Fruit fly (Drosophila melanogaster): ENCODE data around the gene CG2694.

The CG2694 gene

dm6 chrX:2698064-2698894 is 15.6 kb upstream of the CG2694 start, which contains the start of the genes Spg7 and Lint-O (continued):
- TF ChIP-seq her (GFP tag; optimal IDR thresholded peaks at IDR 0.05) = no peak
- no peak for TF ChIP-seq CG11696 (GFP tag; IDR thresholded peaks at IDR 0.05)
- peak; percentile 45 for TF ChIP-seq CG15514 (GFP tag; optimal IDR thresholded peaks at IDR 0.05)
- TF ChIP-seq unpg (GFP tag; optimal IDR thresholded peaks at IDR 0.05) = no peak
- TF ChIP-seq wek (GFP tag; optimal IDR thresholded peaks at IDR 0.05) = no peak
- TF ChIP-seq Stat92E (GFP tag; optimal IDR thresholded peaks at IDR 0.05) = no peak
- TF ChIP-seq CG11695 (GFP tag; IDR thresholded peaks at IDR 0.05) = no peak
- TF ChIP-seq CG13287 (GFP tag; IDR thresholded peaks at IDR 0.05; ENCODE audit: partially characterized antibody) = peak; percentile 77
- peak; percentile 82 for TF ChIP-seq CG6791 (GFP tag; IDR thresholded peaks at IDR 0.05; ENCODE audit: partially characterized antibody)
- TF ChIP-seq tio (GFP tag; optimal IDR thresholded peaks at IDR 0.05) = no peak
- no peak for TF ChIP-seq CG31224 (GFP tag; IDR thresholded peaks at IDR 0.05)
- TF ChIP-seq cwo (GFP tag; optimal IDR thresholded peaks at IDR 0.05) = no peak
- TF ChIP-seq CG9932 (GFP tag; IDR thresholded peaks at IDR 0.05) = no peak
- TF ChIP-seq zen2 (GFP tag; IDR thresholded peaks at IDR 0.05; ENCODE audit: partially characterized antibody) = peak; percentile 59
- no peak for TF ChIP-seq CG11504 (tag; optimal IDR thresholded peaks at IDR 0.05)
- TF ChIP-seq Xrp1 (GFP tag; IDR thresholded peaks at IDR 0.05) = no peak
- TF ChIP-seq CG5180 (GFP tag; optimal IDR thresholded peaks at IDR 0.05) = no peak
- TF ChIP-seq hb (GFP tag; IDR thresholded peaks at IDR 0.05; ENCODE audit: partially characterized antibody) = peak; percentile 66; the same call in 2 of the 3 replicates
- no peak for TF ChIP-seq eyg (GFP tag; optimal IDR thresholded peaks at IDR 0.05)
- peak; percentile 76 for TF ChIP-seq amos (GFP tag; IDR thresholded peaks at IDR 0.05; ENCODE audit: partially characterized antibody)
- TF ChIP-seq mirr (GFP tag; optimal IDR thresholded peaks at IDR 0.05) = no peak
- TF ChIP-seq inv (GFP tag; IDR thresholded peaks at IDR 0.05; ENCODE audit: partially characterized antibody) = peak; percentile 53
- peak; percentile 76 for TF ChIP-seq bbx (GFP tag; IDR thresholded peaks at IDR 0.05; ENCODE audit: partially characterized antibody)
- peak; percentile 32 for TF ChIP-seq CG14710 (tag; optimal IDR thresholded peaks at IDR 0.05)
- TF ChIP-seq sna (GFP tag; IDR thresholded peaks at IDR 0.05; ENCODE audit: partially characterized antibody) = peak; percentile 54; the same call in 1 of the 2 replicates
- TF ChIP-seq Ptx1 (GFP tag; IDR thresholded peaks at IDR 0.05) = no peak
- TF ChIP-seq Dll (GFP tag; IDR thresholded peaks at IDR 0.05; ENCODE audit: partially characterized antibody) = peak; percentile 74; the same call in 3 of the 4 replicates
- 0 out of 3 replicates have a peak, but pooled peaks have one; percentile 34 for TF ChIP-seq mld (GFP tag; IDR thresholded peaks at IDR 0.05; ENCODE audit: partially characterized antibody)
- TF ChIP-seq CG2116 (GFP tag; optimal IDR thresholded peaks at IDR 0.05) = peak; percentile 63
- TF ChIP-seq knrl (GFP tag; IDR thresholded peaks at IDR 0.05; ENCODE audit: partially characterized antibody) = peak; percentile 65; the same call in 2 of the 3 replicates
- no peak for TF ChIP-seq vfl (GFP tag; optimal IDR thresholded peaks at IDR 0.05)
- TF ChIP-seq HLH4C (GFP tag; IDR thresholded peaks at IDR 0.05; ENCODE audit: partially characterized antibody) = peak; percentile 70; the same call in 2 of the 3 replicates
- no peak for TF ChIP-seq Hsf (GFP tag; optimal IDR thresholded peaks at IDR 0.05)
- TF ChIP-seq Dek (tag; optimal IDR thresholded peaks at IDR 0.05) = no peak
- TF ChIP-seq sens (GFP tag) = peak; percentile 52
- TF ChIP-seq CG1647 (GFP tag; optimal IDR thresholded peaks at IDR 0.05) = no peak
- peak; percentile 36; the same call in 2 of the 3 replicates for TF ChIP-seq CG14860 (GFP tag; IDR thresholded peaks at IDR 0.05; ENCODE audit: partially characterized antibody)
- TF ChIP-seq CG13424 (tag; optimal IDR thresholded peaks at IDR 0.05) = no peak
- TF ChIP-seq CG7963 (GFP tag; IDR thresholded peaks at IDR 0.05; ENCODE audit: partially characterized antibody) = peak; percentile 74
- TF ChIP-seq MBD-R2 (GFP tag; IDR thresholded peaks at IDR 0.05) = peak; percentile 57; the same call in 1 of the 2 replicates
- TF ChIP-seq vnd (GFP tag; IDR thresholded peaks at IDR 0.05; ENCODE audit: partially characterized antibody) = peak; percentile 73
- no peak for TF ChIP-seq CG32532 (GFP tag; IDR thresholded peaks at IDR 0.05)
- no peak for TF ChIP-seq CG16863 (GFP tag; optimal IDR thresholded peaks at IDR 0.05)
- TF ChIP-seq Dref (GFP tag; IDR thresholded peaks at IDR 0.05) = peak; percentile 79
- no peak for TF ChIP-seq yki (optimal IDR thresholded peaks at IDR 0.05)
- no peak for TF ChIP-seq ham (GFP tag; IDR thresholded peaks at IDR 0.05)
